Worm (Caenorhabditis elegans): ENCODE data around the gene ent-2.

ce11 chrX:15600512-15601117, at the start of gene ent-2:
- TF ChIP-seq ama-1 (optimal IDR thresholded peaks at IDR 0.05) (no peak), ets-7 (tag; optimal IDR thresholded peaks at IDR 0.05) (no peak), sea-1 (GFP tag; conservative IDR thresholded peaks at IDR 0.05) (no peak), tbx-37 (GFP tag; conservative IDR thresholded peaks at IDR 0.05) (no peak), scrt-1 (GFP tag; IDR thresholded peaks at IDR 0.05) (no peak), tbx-11 (GFP tag; IDR thresholded peaks at IDR 0.05) (no peak), ceh-13 (GFP tag; optimal IDR thresholded peaks at IDR 0.05) (no peak), B0310.2 (tag; optimal IDR thresholded peaks at IDR 0.05) (no peak), hmbx-1 (tag; optimal IDR thresholded peaks at IDR 0.05) (no peak), aly-1 (tag; optimal IDR thresholded peaks at IDR 0.05) (no peak), tra-4 (tag; optimal IDR thresholded peaks at IDR 0.05) (no peak), F13C5.2 (tag; optimal IDR thresholded peaks at IDR 0.05) (no peak), hnd-1 (tag; optimal IDR thresholded peaks at IDR 0.05) (no peak), flt-1 (GFP tag; IDR thresholded peaks at IDR 0.05) (no peak)
